Worm (Caenorhabditis elegans) whole organism, L2 larva: Measurements from ENCODE around the gene H06A10.1.
A peak's percentile ranks its signal among the peaks of the same experiment; 100 is the strongest.

ENCODE experiments used
- C34F6.9 ChIP-seq: fragments of 150-350 bp; optimal IDR thresholded peaks from 2 replicates; lab custom pipeline; 2014; ENCODE audit warnings: missing biosample characterization, missing genetic modification characterization
- F13H6.1 ChIP-seq: sonication (generic microtip); optimal IDR thresholded peaks from 2 replicates; lab custom pipeline; 2016; ENCODE audit warnings: missing genetic modification characterization, missing compliant biosample characterization
- R02D3.7 ChIP-seq: fragments of 150-350 bp; optimal IDR thresholded peaks from 2 replicates; lab custom pipeline; 2014; ENCODE audit warnings: missing biosample characterization, missing genetic modification characterization
- ZK546.5 ChIP-seq: sonication (generic microtip); optimal IDR thresholded peaks from 2 replicates; lab custom pipeline; 2017; ENCODE audit warnings: missing biosample characterization, missing genetic modification characterization
- aly-2 ChIP-seq: fragments of 150-350 bp; optimal IDR thresholded peaks from 2 replicates; lab custom pipeline; 2014; ENCODE audit warnings: missing biosample characterization, missing genetic modification characterization
- ama-1 ChIP-seq: fragments of 150-350 bp; optimal IDR thresholded peaks from 2 replicates; lab custom pipeline; 2018; ENCODE audit warnings: inconsistent platforms
- blmp-1 ChIP-seq: sonication (generic microtip); optimal IDR thresholded peaks from 2 replicates; lab custom pipeline; 2017; ENCODE audit warnings: missing genetic modification characterization, mild to moderate bottlenecking, missing compliant biosample characterization, antibody characterized with exemption, moderate library complexity; ENCODE audit not compliant: insufficient read depth
- ceh-16 ChIP-seq: fragments of 150-350 bp; optimal IDR thresholded peaks from 2 replicates; lab custom pipeline; 2014; ENCODE audit warnings: missing biosample characterization, missing genetic modification characterization
- ceh-82 ChIP-seq: fragments of 150-350 bp; optimal IDR thresholded peaks from 2 replicates; lab custom pipeline; 2014; ENCODE audit warnings: missing biosample characterization, missing genetic modification characterization
- dmd-4 ChIP-seq: sonication (generic microtip); optimal IDR thresholded peaks from 2 replicates; lab custom pipeline; 2017; ENCODE audit warnings: missing biosample characterization, missing genetic modification characterization
- egl-27 ChIP-seq: sonication (generic microtip); optimal IDR thresholded peaks from 3 replicates; lab custom pipeline; 2017; ENCODE audit warnings: missing biosample characterization, missing genetic modification reagents, missing genetic modification characterization
- elt-3 ChIP-seq: sonication (generic microtip); optimal IDR thresholded peaks from 2 replicates; lab custom pipeline; 2017; ENCODE audit warnings: missing biosample characterization, missing genetic modification characterization
- fos-1 ChIP-seq: fragments of 150-350 bp; optimal IDR thresholded peaks from 2 replicates; lab custom pipeline; 2014; ENCODE audit warnings: missing biosample characterization, missing genetic modification characterization
- gmeb-1 ChIP-seq: fragments of 150-350 bp; optimal IDR thresholded peaks from 2 replicates; lab custom pipeline; 2014; ENCODE audit warnings: missing biosample characterization, missing genetic modification characterization
- lin-11 ChIP-seq: fragments of 150-350 bp; sonication (generic microtip); optimal IDR thresholded peaks from 2 replicates; lab custom pipeline; 2014; ENCODE audit warnings: missing biosample characterization, missing genetic modification characterization, inconsistent platforms, mixed read lengths
- lin-13 ChIP-seq: fragments of 150-350 bp; optimal IDR thresholded peaks from 2 replicates; lab custom pipeline; 2014; ENCODE audit warnings: missing biosample characterization, missing genetic modification reagents, missing genetic modification characterization
- lsy-2 ChIP-seq, 2 experiments: fragments of 150-350 bp in 1 of 2; sonication (generic microtip) in 1 of 2; optimal IDR thresholded peaks; 2 replicates each; lab custom pipeline; 2014 to 2017; ENCODE audit warnings: missing biosample characterization in 2 of 2, missing genetic modification characterization in 2 of 2
- mbf-1 ChIP-seq: sonication (generic microtip); optimal IDR thresholded peaks from 2 replicates; lab custom pipeline; 2017; ENCODE audit warnings: missing biosample characterization, missing genetic modification characterization
- mdl-1 ChIP-seq, 2 experiments: fragments of 150-350 bp in 1 of 2; sonication (generic microtip) in 1 of 2; optimal IDR thresholded peaks; 2 replicates each; lab custom pipeline; 2017; ENCODE audit warnings: missing biosample characterization in 2 of 2, missing genetic modification characterization in 2 of 2
- nhr-10 ChIP-seq: sonication (generic microtip); optimal IDR thresholded peaks from 2 replicates; lab custom pipeline; 2017; ENCODE audit warnings: missing biosample characterization, missing genetic modification characterization
- nhr-11 ChIP-seq: fragments of 150-350 bp; optimal IDR thresholded peaks from 2 replicates; lab custom pipeline; 2014; ENCODE audit warnings: missing biosample characterization, missing genetic modification characterization
- nhr-129 ChIP-seq: fragments of 150-350 bp; optimal IDR thresholded peaks from 2 replicates; lab custom pipeline; 2014; ENCODE audit warnings: missing biosample characterization, missing genetic modification characterization
- nhr-21 ChIP-seq: fragments of 150-350 bp; optimal IDR thresholded peaks from 2 replicates; lab custom pipeline; 2014; ENCODE audit warnings: missing biosample characterization, missing genetic modification characterization
- nhr-23 ChIP-seq: fragments of 150-350 bp; optimal IDR thresholded peaks from 2 replicates; lab custom pipeline; 2014; ENCODE audit warnings: missing biosample characterization, missing genetic modification reagents, missing genetic modification characterization
- nhr-237 ChIP-seq: fragments of 150-350 bp; optimal IDR thresholded peaks from 2 replicates; lab custom pipeline; 2014; ENCODE audit warnings: missing biosample characterization, missing genetic modification characterization
- nhr-77 ChIP-seq: fragments of 150-350 bp; optimal IDR thresholded peaks from 2 replicates; lab custom pipeline; 2014; ENCODE audit warnings: missing biosample characterization, missing genetic modification characterization
- peb-1 ChIP-seq: fragments of 150-350 bp; optimal IDR thresholded peaks from 2 replicates; lab custom pipeline; 2014; ENCODE audit warnings: missing biosample characterization, missing genetic modification characterization
- sem-4 ChIP-seq: fragments of 150-350 bp; optimal IDR thresholded peaks from 2 replicates; lab custom pipeline; 2014; ENCODE audit warnings: missing biosample characterization, missing genetic modification reagents, missing genetic modification characterization
- sma-3 ChIP-seq: sonication (generic microtip); optimal IDR thresholded peaks from 2 replicates; lab custom pipeline; 2016; ENCODE audit warnings: missing genetic modification reagents, missing genetic modification characterization, missing compliant biosample characterization
- snpc-4 ChIP-seq: fragments of 150-350 bp; optimal IDR thresholded peaks from 2 replicates; lab custom pipeline; 2014; ENCODE audit warnings: missing biosample characterization, missing genetic modification characterization
- unc-39 ChIP-seq: fragments of 150-350 bp; optimal IDR thresholded peaks from 2 replicates; lab custom pipeline; 2014; ENCODE audit warnings: missing biosample characterization, missing genetic modification characterization
- unc-55 ChIP-seq: fragments of 150-350 bp; sonication (generic microtip); optimal IDR thresholded peaks from 3 replicates; lab custom pipeline; 2014; ENCODE audit warnings: missing biosample characterization, missing genetic modification reagents, missing genetic modification characterization
- zag-1 ChIP-seq: fragments of 150-350 bp; optimal IDR thresholded peaks from 2 replicates; lab custom pipeline; 2014; ENCODE audit warnings: missing biosample characterization, missing genetic modification characterization
- ztf-1 ChIP-seq: fragments of 200-800 bp; sonication (Bioruptor generic); conservative IDR thresholded peaks from 2 replicates; pipeline ENCODE4 v1.3.6; 2022; ENCODE audit warnings: missing genetic modification characterization, missing compliant biosample characterization
- ztf-11 ChIP-seq: sonication (generic microtip); optimal IDR thresholded peaks from 2 replicates; lab custom pipeline; 2017; ENCODE audit warnings: missing biosample characterization, missing genetic modification characterization
- ztf-4 ChIP-seq: fragments of 150-350 bp; optimal IDR thresholded peaks from 2 replicates; lab custom pipeline; 2014; ENCODE audit warnings: missing biosample characterization, missing genetic modification characterization

The H06A10.1 gene

ce11 chrX:13507233-13507632, at the start of gene H06A10.1:
Gene H06A10.1, plus strand, starts transcription at chrX:13507533.
- TF ChIP-seq nhr-237 (tag; lab: Kevin White, UChicago) (no peak), ama-1 (lab: Kevin White, UChicago) (no peak), dmd-4 (tag; lab: Kevin White, UChicago) (no peak), ztf-11 (tag; lab: Kevin White, UChicago) (no peak), egl-27 (tag; lab: Kevin White, UChicago) (no peak), ztf-1 (GFP tag; lab: Robert Waterston, UW) (no peak), unc-55 (GFP tag; lab: Kevin White, UChicago) (no peak), C34F6.9 (tag; lab: Kevin White, UChicago) (no peak), aly-2 (tag; lab: Kevin White, UChicago) (no peak), sem-4 (tag; lab: Kevin White, UChicago) (no peak)
- TF ChIP-seq, all 48 proteins: peak for 0

- no peak for TF ChIP-seq C34F6.9 (tag; lab: Kevin White, UChicago)
- no peak for TF ChIP-seq dmd-4 (tag; lab: Kevin White, UChicago)
- no peak for TF ChIP-seq fos-1
- no peak for TF ChIP-seq nhr-23 (tag; lab: Kevin White, UChicago)
- no peak for TF ChIP-seq snpc-4 (tag; lab: Kevin White, UChicago)
- TF ChIP-seq ztf-1 (GFP tag; lab: Robert Waterston, UW): no peak
- no peak for TF ChIP-seq unc-39 (tag; lab: Kevin White, UChicago)
- TF ChIP-seq nhr-10 (tag; lab: Kevin White, UChicago): no peak
- no peak for TF ChIP-seq ztf-11 (tag; lab: Kevin White, UChicago)
Measured at ce11 chrX:13462519-13462918, 44.8 kb upstream of the H06A10.1 start, which contains the start of gene F02D10.3. Gene F02D10.3, minus strand, starts transcription at chrX:13462619.

ce11 chrX:13463793-13464192, 43.5 kb upstream of the H06A10.1 start, which contains the start of gene F02D10.2:
Gene F02D10.2, minus strand, starts transcription at chrX:13463893.
- TF ChIP-seq elt-3: no peak
- TF ChIP-seq ztf-4: no peak
- no peak for TF ChIP-seq mbf-1 (tag; lab: Kevin White, UChicago)
- TF ChIP-seq R02D3.7 (tag; lab: Kevin White, UChicago): no peak
- no peak for TF ChIP-seq fos-1
- no peak for TF ChIP-seq nhr-23 (tag; lab: Kevin White, UChicago)
- no peak for TF ChIP-seq lsy-2 (tag; optimal IDR thresholded peaks at IDR 0.05; lab: Kevin White, UChicago)
- no peak for TF ChIP-seq unc-39 (tag; lab: Kevin White, UChicago)
- no peak for TF ChIP-seq ceh-16 (tag; lab: Kevin White, UChicago)
- no peak for TF ChIP-seq snpc-4 (tag; lab: Kevin White, UChicago)
- TF ChIP-seq blmp-1 (tag; lab: Kevin White, UChicago): no peak
- no peak for TF ChIP-seq C34F6.9 (tag; lab: Kevin White, UChicago)
- no peak for TF ChIP-seq nhr-77 (tag; lab: Kevin White, UChicago)

- TF ChIP-seq egl-27 (tag; lab: Kevin White, UChicago) (no peak), ztf-11 (tag; lab: Kevin White, UChicago) (no peak), R02D3.7 (tag; lab: Kevin White, UChicago) (no peak), mdl-1 (tag; optimal IDR thresholded peaks at IDR 0.05; lab: Kevin White, UChicago) (no peak), nhr-21 (no peak), ceh-82 (tag; lab: Kevin White, UChicago) (no peak), lin-11 (tag; lab: Kevin White, UChicago) (no peak), lsy-2 (tag; optimal IDR thresholded peaks at IDR 0.05; lab: Kevin White, UChicago) (no peak), peb-1 (no peak), nhr-11 (tag; lab: Kevin White, UChicago) (no peak), nhr-23 (tag; lab: Kevin White, UChicago) (no peak), nhr-129 (tag; lab: Kevin White, UChicago) (no peak)
Measured at ce11 chrX:13466926-13467866, 40.1 kb upstream of the H06A10.1 start, which contains the start of gene col-183. Gene col-183, minus strand, starts transcription at chrX:13467764.

ce11 chrX:13469047-13469633, 38.2 kb upstream of the H06A10.1 start, which contains the start of gene col-184:
Gene col-184, plus strand, starts transcription at chrX:13469455.
- TF ChIP-seq blmp-1 (tag; lab: Kevin White, UChicago): peak; percentile 49
- no peak for TF ChIP-seq nhr-10 (tag; lab: Kevin White, UChicago)
- peak; percentile 65 for TF ChIP-seq sma-3 (GFP tag; lab: Kevin White, UChicago)
- no peak for TF ChIP-seq lin-13
- no peak for TF ChIP-seq ZK546.5
- no peak for TF ChIP-seq nhr-129 (tag; lab: Kevin White, UChicago)
- no peak for TF ChIP-seq unc-55 (GFP tag; lab: Kevin White, UChicago)
- TF ChIP-seq F13H6.1 (tag; lab: Kevin White, UChicago): no peak
- TF ChIP-seq zag-1 (tag; lab: Kevin White, UChicago): no peak
- TF ChIP-seq gmeb-1 (tag; lab: Kevin White, UChicago): no peak
